Fruit fly (Drosophila melanogaster) whole organism, wandering third instar larva: ENCODE data around the gene Mal-B2.

Experiments
- Abd-B ChIP-seq: fragments of >200 bp; optimal IDR thresholded peaks from 2 replicates; lab custom pipeline; 2017; ENCODE audit warnings: missing biosample characterization, missing genetic modification characterization
- CG32264 ChIP-seq: fragments of 200-800 bp; sonication (Bioruptor generic); optimal IDR thresholded peaks from 2 replicates; lab custom pipeline; 2016; ENCODE audit warnings: missing biosample characterization, missing genetic modification characterization
- CG9705 ChIP-seq: fragments of 200-800 bp; sonication (Bioruptor generic); optimal IDR thresholded peaks from 2 replicates; lab custom pipeline; 2018; ENCODE audit warnings: missing biosample characterization, mild to moderate bottlenecking, missing genetic modification characterization
- CrebA ChIP-seq: fragments of 200-800 bp; sonication (Bioruptor generic); optimal IDR thresholded peaks from 2 replicates; lab custom pipeline; 2016; ENCODE audit warnings: missing biosample characterization, mild to moderate bottlenecking, missing genetic modification characterization, borderline replicate concordance
- Dfd ChIP-seq: fragments of >200 bp; optimal IDR thresholded peaks from 2 replicates; lab custom pipeline; 2017; ENCODE audit warnings: missing biosample characterization, missing genetic modification characterization
- Dif ChIP-seq: fragments of 200-275, 200-300 bp; sonication (Bioruptor generic); optimal IDR thresholded peaks from 2 replicates; lab custom pipeline; 2018; ENCODE audit warnings: missing biosample characterization, missing genetic modification characterization; ENCODE audit not compliant: partially characterized antibody
- GATAd ChIP-seq: sonication (Bioruptor generic); optimal IDR thresholded peaks from 2 replicates; lab custom pipeline; 2016; ENCODE audit warnings: missing biosample characterization, missing genetic modification characterization
- HLH106 ChIP-seq: fragments of 200-800 bp; optimal IDR thresholded peaks from 3 replicates; lab custom pipeline; 2019; ENCODE audit warnings: missing biosample characterization, mild to moderate bottlenecking, missing genetic modification characterization, moderate library complexity
- Hnf4 ChIP-seq: fragments of 200-800 bp; sonication (Bioruptor generic); optimal IDR thresholded peaks from 2 replicates; lab custom pipeline; 2016; ENCODE audit warnings: missing biosample characterization, mild to moderate bottlenecking, missing genetic modification characterization
- Hr78 ChIP-seq: fragments of >200 bp; optimal IDR thresholded peaks from 2 replicates; lab custom pipeline; 2017; ENCODE audit warnings: missing biosample characterization, missing genetic modification characterization
- Hr83 ChIP-seq: fragments of 200-300 bp; sonication (Bioruptor generic); optimal IDR thresholded peaks from 2 replicates; lab custom pipeline; 2016; ENCODE audit warnings: missing biosample characterization, mild to moderate bottlenecking, missing genetic modification characterization, moderate library complexity; ENCODE audit not compliant: poor library complexity, severe bottlenecking
- Jra ChIP-seq: sonication (Bioruptor generic); optimal IDR thresholded peaks from 2 replicates; lab custom pipeline; 2016; ENCODE audit warnings: missing biosample characterization, missing genetic modification characterization
- Mio ChIP-seq: sonication (Bioruptor generic); optimal IDR thresholded peaks from 2 replicates; lab custom pipeline; 2016; ENCODE audit warnings: missing biosample characterization, missing genetic modification characterization
- Myc ChIP-seq: fragments of >200 bp; optimal IDR thresholded peaks from 2 replicates; lab custom pipeline; 2017
- N ChIP-seq: fragments of >200 bp; optimal IDR thresholded peaks from 2 replicates; lab custom pipeline; 2018; ENCODE audit warnings: missing biosample characterization, missing external identifiers, missing genetic modification characterization
- OdsH ChIP-seq: fragments of 200-800 bp; sonication (Bioruptor generic); optimal IDR thresholded peaks from 2 replicates; lab custom pipeline; 2016; ENCODE audit warnings: missing biosample characterization, mild to moderate bottlenecking, missing genetic modification characterization
- Rel ChIP-seq, 2 experiments: fragments of 200-800 bp; sonication (Bioruptor generic) in 1 of 2; optimal IDR thresholded peaks; 2 replicates in 1 of 2; 3 replicates in 1 of 2; lab custom pipeline; 2016 to 2019; ENCODE audit warnings: mild to moderate bottlenecking in 2 of 2, missing biosample characterization in 2 of 2, missing genetic modification characterization in 2 of 2, moderate library complexity in 1 of 2
- Sp1 ChIP-seq: fragments of 200-800 bp; sonication (Bioruptor generic); optimal IDR thresholded peaks from 3 replicates; lab custom pipeline; 2019; ENCODE audit warnings: missing biosample characterization, mild to moderate bottlenecking, missing genetic modification characterization, moderate library complexity
- Vsx2 ChIP-seq: fragments of 200-300, 225-300 bp; sonication (Bioruptor generic); optimal IDR thresholded peaks from 2 replicates; lab custom pipeline; 2018; ENCODE audit warnings: missing biosample characterization, missing genetic modification characterization; ENCODE audit not compliant: partially characterized antibody
- br ChIP-seq: fragments of 200-800 bp; sonication (Bioruptor generic); optimal IDR thresholded peaks from 2 replicates; lab custom pipeline; 2016; ENCODE audit warnings: missing biosample characterization, missing genetic modification characterization
- brk ChIP-seq: fragments of 200-800 bp; sonication (Bioruptor generic); optimal IDR thresholded peaks from 2 replicates; lab custom pipeline; 2016; ENCODE audit warnings: missing biosample characterization, mild to moderate bottlenecking, missing genetic modification characterization
- dl ChIP-seq, 2 experiments: fragments of 175-275, 200-275 bp in 1 of 2; fragments of 200-275 bp in 1 of 2; sonication (Bioruptor generic); optimal IDR thresholded peaks; lab custom pipeline; 2018; ENCODE audit warnings: mild to moderate bottlenecking in 2 of 2, missing biosample characterization in 2 of 2, missing genetic modification characterization in 2 of 2, moderate library complexity in 2 of 2; ENCODE audit not compliant: partially characterized antibody in 2 of 2, insufficient read depth in 1 of 2
- dmrt93B ChIP-seq: fragments of 200-800 bp; sonication (Bioruptor generic); optimal IDR thresholded peaks from 2 replicates; lab custom pipeline; 2018; ENCODE audit warnings: missing biosample characterization, mild to moderate bottlenecking, missing genetic modification characterization
- dsf ChIP-seq: sonication (Bioruptor generic); optimal IDR thresholded peaks from 2 replicates; lab custom pipeline; 2016; ENCODE audit warnings: missing biosample characterization, missing genetic modification characterization, borderline replicate concordance
- ey ChIP-seq: fragments of 200-800 bp; sonication (Bioruptor generic); optimal IDR thresholded peaks from 2 replicates; lab custom pipeline; 2016; ENCODE audit warnings: missing biosample characterization, missing genetic modification characterization
- foxo ChIP-seq, 2 experiments: fragments of 200-800 bp; sonication (Bioruptor generic); optimal IDR thresholded peaks; 2 replicates in 1 of 2; 3 replicates in 1 of 2; lab custom pipeline; 2016 to 2017; ENCODE audit warnings: missing biosample characterization in 2 of 2, missing genetic modification characterization in 2 of 2
- fru ChIP-seq: fragments of 200-800 bp; sonication (Bioruptor generic); optimal IDR thresholded peaks from 3 replicates; lab custom pipeline; 2016; ENCODE audit warnings: missing biosample characterization, mild to moderate bottlenecking, missing genetic modification characterization
- h ChIP-seq: fragments of 200-800 bp; sonication (Bioruptor generic); optimal IDR thresholded peaks from 3 replicates; lab custom pipeline; 2016; ENCODE audit warnings: missing biosample characterization, mild to moderate bottlenecking, missing genetic modification characterization
- jim ChIP-seq: fragments of 175-275, 200-325 bp; sonication (Bioruptor generic); optimal IDR thresholded peaks from 2 replicates; lab custom pipeline; 2016; ENCODE audit warnings: missing biosample characterization, mild to moderate bottlenecking, missing genetic modification characterization
- lola ChIP-seq: fragments of >200 bp; optimal IDR thresholded peaks from 2 replicates; lab custom pipeline; 2017; ENCODE audit warnings: missing biosample characterization, missing genetic modification characterization
- pan ChIP-seq: fragments of >200 bp; optimal IDR thresholded peaks from 2 replicates; lab custom pipeline; 2017
- psq ChIP-seq: fragments of 200-800 bp; sonication (Bioruptor generic); optimal IDR thresholded peaks from 3 replicates; lab custom pipeline; 2017; ENCODE audit warnings: missing biosample characterization, mild to moderate bottlenecking, missing genetic modification characterization, moderate library complexity
- rgr ChIP-seq: fragments of 200-800 bp; sonication (Bioruptor generic); optimal IDR thresholded peaks from 3 replicates; lab custom pipeline; 2016; ENCODE audit warnings: missing biosample characterization, mild to moderate bottlenecking, missing genetic modification characterization
- sage ChIP-seq: fragments of 200-800 bp; sonication (Bioruptor generic); optimal IDR thresholded peaks from 2 replicates; lab custom pipeline; 2016; ENCODE audit warnings: missing biosample characterization, mild to moderate bottlenecking, missing genetic modification characterization
- sv ChIP-seq: fragments of 200-800 bp; sonication (Bioruptor generic); optimal IDR thresholded peaks from 3 replicates; lab custom pipeline; 2016; ENCODE audit warnings: missing biosample characterization, missing genetic modification characterization
- tai ChIP-seq: sonication (Bioruptor generic); optimal IDR thresholded peaks from 2 replicates; lab custom pipeline; 2016; ENCODE audit warnings: missing biosample characterization, missing genetic modification characterization
- usp ChIP-seq: fragments of >200 bp; optimal IDR thresholded peaks from 2 replicates; lab custom pipeline; 2017; ENCODE audit warnings: missing biosample characterization, missing genetic modification characterization
- woc ChIP-seq: sonication (Bioruptor generic); optimal IDR thresholded peaks from 2 replicates; lab custom pipeline; 2016; ENCODE audit warnings: missing biosample characterization, mild to moderate bottlenecking, missing genetic modification characterization

Gene Mal-B2

dm6 chr2L:11870867-11871452, 21.2 kb downstream of the Mal-B2 start:
- no peak for TF ChIP-seq pan (lab: Kevin White, UChicago)
- TF ChIP-seq lola (GFP tag; lab: Kevin White, UChicago): no peak
- peak; percentile 58 for TF ChIP-seq Vsx2
- TF ChIP-seq Myc: no peak
- TF ChIP-seq psq (GFP tag; lab: Kevin White, UChicago): peak; percentile 1
- no peak for TF ChIP-seq jim
- no peak for TF ChIP-seq dl (GFP tag; optimal IDR thresholded peaks at IDR 0.05; lab: Kevin White, UChicago; ENCODE audit: insufficient read depth in 1 of 2, partially characterized antibody in 2 of 2)
- no peak for TF ChIP-seq N (GFP tag; lab: Kevin White, UChicago)
- no peak for TF ChIP-seq Abd-B (GFP tag; lab: Kevin White, UChicago)
- no peak for TF ChIP-seq Jra (GFP tag; lab: Kevin White, UChicago)
- TF ChIP-seq usp (GFP tag; lab: Kevin White, UChicago): no peak
- no peak for TF ChIP-seq CG9705 (GFP tag; lab: Kevin White, UChicago)
- TF ChIP-seq rgr (GFP tag; lab: Kevin White, UChicago): peak; percentile 6
- peak; percentile 54 for TF ChIP-seq h (GFP tag; lab: Kevin White, UChicago)
- peak; percentile 47 for TF ChIP-seq fru
- TF ChIP-seq Rel (GFP tag; optimal IDR thresholded peaks at IDR 0.05; lab: Kevin White, UChicago): no peak
- TF ChIP-seq Rel (tag; optimal IDR thresholded peaks at IDR 0.05; lab: Kevin White, UChicago): no peak
- TF ChIP-seq br: peak; percentile 15
- TF ChIP-seq dmrt93B (GFP tag; lab: Kevin White, UChicago): peak; percentile 25
- TF ChIP-seq CG32264 (GFP tag; lab: Kevin White, UChicago): no peak
- TF ChIP-seq HLH106 (tag; lab: Kevin White, UChicago): peak; percentile 47
- TF ChIP-seq brk (GFP tag; lab: Kevin White, UChicago): no peak
- TF ChIP-seq Dif (GFP tag; lab: Kevin White, UChicago): no peak
- TF ChIP-seq Mio (GFP tag; lab: Kevin White, UChicago): no peak
- no peak for TF ChIP-seq OdsH (GFP tag; lab: Kevin White, UChicago)
- peak; percentile 56 for TF ChIP-seq ey
- TF ChIP-seq dsf (GFP tag; lab: Kevin White, UChicago): no peak
- TF ChIP-seq CrebA (GFP tag; lab: Kevin White, UChicago): no peak
- peak in 1 of 2 experiments; percentile 36 for TF ChIP-seq foxo (GFP tag; optimal IDR thresholded peaks at IDR 0.05; lab: Kevin White, UChicago)
- no peak for TF ChIP-seq Hnf4 (GFP tag; lab: Kevin White, UChicago)
- TF ChIP-seq tai (GFP tag; lab: Kevin White, UChicago): no peak
- TF ChIP-seq GATAd (GFP tag; lab: Kevin White, UChicago): no peak
- no peak for TF ChIP-seq sv
- TF ChIP-seq woc (GFP tag; lab: Kevin White, UChicago): peak; percentile 52
- no peak for TF ChIP-seq Hr83 (GFP tag; lab: Kevin White, UChicago)
- TF ChIP-seq sage (GFP tag; lab: Kevin White, UChicago): no peak
- no peak for TF ChIP-seq Dfd (GFP tag; lab: Kevin White, UChicago)
- peak; percentile 44 for TF ChIP-seq Sp1
- TF ChIP-seq Hr78 (GFP tag; lab: Kevin White, UChicago): no peak

dm6 chr2L:11874232-11874765, 24.5 kb downstream of the Mal-B2 start:
- TF ChIP-seq CG9705 (GFP tag; lab: Kevin White, UChicago) (no peak), Rel (GFP tag; optimal IDR thresholded peaks at IDR 0.05; lab: Kevin White, UChicago) (no peak), Rel (tag; optimal IDR thresholded peaks at IDR 0.05; lab: Kevin White, UChicago) (no peak), pan (lab: Kevin White, UChicago) (no peak), CrebA (GFP tag; lab: Kevin White, UChicago) (no peak), Myc (no peak), h (GFP tag; lab: Kevin White, UChicago) (no peak), foxo (GFP tag; optimal IDR thresholded peaks at IDR 0.05; lab: Kevin White, UChicago) (no peak), fru (no peak), sv (no peak), Hnf4 (GFP tag; lab: Kevin White, UChicago) (no peak), Hr78 (GFP tag; lab: Kevin White, UChicago) (no peak), Sp1 (no peak), ey (no peak), dl (GFP tag; optimal IDR thresholded peaks at IDR 0.05; lab: Kevin White, UChicago; ENCODE audit: insufficient read depth in 1 of 2, partially characterized antibody in 2 of 2) (no peak), Dif (GFP tag; lab: Kevin White, UChicago) (no peak)
